Worm (Caenorhabditis elegans) whole organism, dauer: ENCODE data around the gene F28H7.2.

Source experiments
- unc-62 ChIP-seq: sonication (generic microtip); optimal IDR thresholded peaks from 2 replicates; lab custom pipeline; 2017; ENCODE audit warnings: missing biosample characterization, missing genetic modification reagents, missing genetic modification characterization

The F28H7.2 gene

ce11 chrV:10747263-10747951, at the start of gene F28H7.2, which contains the start of gene selt-1.2:
TSS of gene F28H7.2 (plus strand) at chrV:10747901.
TSS of gene selt-1.2 (minus strand) at chrV:10747363.
- TF ChIP-seq unc-62 (GFP tag; lab: Kevin White, UChicago) = no peak

- TF ChIP-seq unc-62 (GFP tag; lab: Kevin White, UChicago) = no peak
These were observed 48.6 kb upstream of the F28H7.2 start for ce11 chrV:10699122-10699521.

- TF ChIP-seq unc-62 (GFP tag; lab: Kevin White, UChicago) = no peak
These were observed 45.5 kb upstream of the F28H7.2 start, which contains the start of gene pph-1 for ce11 chrV:10702249-10702648. TSS of gene pph-1 (plus strand) at chrV:10702549.

ce11 chrV:10702910-10703309, 44.8 kb upstream of the F28H7.2 start:
- no peak for TF ChIP-seq unc-62 (GFP tag; lab: Kevin White, UChicago)

- TF ChIP-seq unc-62 (GFP tag; lab: Kevin White, UChicago) = no peak
These were observed 39.4 kb upstream of the F28H7.2 start for ce11 chrV:10708346-10708745.

- TF ChIP-seq unc-62 (GFP tag; lab: Kevin White, UChicago) = no peak
These were observed 38.3 kb upstream of the F28H7.2 start for ce11 chrV:10709385-10709784.

ce11 chrV:10711004-10711403, 36.7 kb upstream of the F28H7.2 start:
- no peak for TF ChIP-seq unc-62 (GFP tag; lab: Kevin White, UChicago)

- TF ChIP-seq unc-62 (GFP tag; lab: Kevin White, UChicago) = no peak
These were observed 35.7 kb upstream of the F28H7.2 start for ce11 chrV:10711829-10712607.

ce11 chrV:10712608-10712900, 35.1 kb upstream of the F28H7.2 start:
- TF ChIP-seq unc-62 (GFP tag; lab: Kevin White, UChicago) = no peak

- no peak for TF ChIP-seq unc-62 (GFP tag; lab: Kevin White, UChicago)
These were observed 33.9 kb upstream of the F28H7.2 start for ce11 chrV:10713704-10714239.

ce11 chrV:10714630-10715029, 33.1 kb upstream of the F28H7.2 start:
- no peak for TF ChIP-seq unc-62 (GFP tag; lab: Kevin White, UChicago)

ce11 chrV:10715158-10716152, 32.2 kb upstream of the F28H7.2 start:
- TF ChIP-seq unc-62 (GFP tag; lab: Kevin White, UChicago) = no peak

ce11 chrV:10716865-10717713, 30.6 kb upstream of the F28H7.2 start:
- TF ChIP-seq unc-62 (GFP tag; lab: Kevin White, UChicago) = no peak

- TF ChIP-seq unc-62 (GFP tag; lab: Kevin White, UChicago) = no peak
These were observed 29.7 kb upstream of the F28H7.2 start for ce11 chrV:10718037-10718436.
